Worm (Caenorhabditis elegans) whole organism, L2 larva: ENCODE results near the gene T19B10.2.

Source experiments
- C34F6.9 ChIP-seq: fragments of 150-350 bp; optimal IDR thresholded peaks from 2 replicates; lab custom pipeline; 2014; ENCODE audit warnings: missing biosample characterization, missing genetic modification characterization
- F13H6.1 ChIP-seq: sonication (generic microtip); optimal IDR thresholded peaks from 2 replicates; lab custom pipeline; 2016; ENCODE audit warnings: missing genetic modification characterization, missing compliant biosample characterization
- R02D3.7 ChIP-seq: fragments of 150-350 bp; optimal IDR thresholded peaks from 2 replicates; lab custom pipeline; 2014; ENCODE audit warnings: missing biosample characterization, missing genetic modification characterization
- ZK546.5 ChIP-seq: sonication (generic microtip); optimal IDR thresholded peaks from 2 replicates; lab custom pipeline; 2017; ENCODE audit warnings: missing biosample characterization, missing genetic modification characterization
- alr-1 ChIP-seq: fragments of 150-350 bp; optimal IDR thresholded peaks from 2 replicates; lab custom pipeline; 2014; ENCODE audit warnings: missing biosample characterization, missing genetic modification characterization
- aly-2 ChIP-seq: fragments of 150-350 bp; optimal IDR thresholded peaks from 2 replicates; lab custom pipeline; 2014; ENCODE audit warnings: missing biosample characterization, missing genetic modification characterization
- blmp-1 ChIP-seq: sonication (generic microtip); optimal IDR thresholded peaks from 2 replicates; lab custom pipeline; 2017; ENCODE audit warnings: missing genetic modification characterization, mild to moderate bottlenecking, missing compliant biosample characterization, antibody characterized with exemption, moderate library complexity; ENCODE audit not compliant: insufficient read depth
- ceh-16 ChIP-seq: fragments of 150-350 bp; optimal IDR thresholded peaks from 2 replicates; lab custom pipeline; 2014; ENCODE audit warnings: missing biosample characterization, missing genetic modification characterization
- ceh-82 ChIP-seq: fragments of 150-350 bp; optimal IDR thresholded peaks from 2 replicates; lab custom pipeline; 2014; ENCODE audit warnings: missing biosample characterization, missing genetic modification characterization
- dmd-4 ChIP-seq: sonication (generic microtip); optimal IDR thresholded peaks from 2 replicates; lab custom pipeline; 2017; ENCODE audit warnings: missing biosample characterization, missing genetic modification characterization
- elt-1 ChIP-seq: fragments of 150-350 bp; optimal IDR thresholded peaks from 2 replicates; lab custom pipeline; 2014; ENCODE audit warnings: missing biosample characterization, missing genetic modification characterization
- elt-3 ChIP-seq: sonication (generic microtip); optimal IDR thresholded peaks from 2 replicates; lab custom pipeline; 2017; ENCODE audit warnings: missing biosample characterization, missing genetic modification characterization
- fos-1 ChIP-seq: fragments of 150-350 bp; optimal IDR thresholded peaks from 2 replicates; lab custom pipeline; 2014; ENCODE audit warnings: missing biosample characterization, missing genetic modification characterization
- lin-11 ChIP-seq: fragments of 150-350 bp; sonication (generic microtip); optimal IDR thresholded peaks from 2 replicates; lab custom pipeline; 2014; ENCODE audit warnings: missing biosample characterization, missing genetic modification characterization, inconsistent platforms, mixed read lengths
- lin-39 ChIP-seq: fragments of 150-350 bp; optimal IDR thresholded peaks from 2 replicates; lab custom pipeline; 2014; ENCODE audit warnings: missing biosample characterization, missing genetic modification reagents, missing genetic modification characterization
- lsy-2 ChIP-seq, 2 experiments: fragments of 150-350 bp in 1 of 2; sonication (generic microtip) in 1 of 2; optimal IDR thresholded peaks; 2 replicates each; lab custom pipeline; 2014 to 2017; ENCODE audit warnings: missing biosample characterization in 2 of 2, missing genetic modification characterization in 2 of 2
- mab-5 ChIP-seq: fragments of 150-350 bp; optimal IDR thresholded peaks from 2 replicates; lab custom pipeline; 2014; ENCODE audit warnings: missing biosample characterization, missing genetic modification characterization
- mbf-1 ChIP-seq: sonication (generic microtip); optimal IDR thresholded peaks from 2 replicates; lab custom pipeline; 2017; ENCODE audit warnings: missing biosample characterization, missing genetic modification characterization
- nhr-10 ChIP-seq: sonication (generic microtip); optimal IDR thresholded peaks from 2 replicates; lab custom pipeline; 2017; ENCODE audit warnings: missing biosample characterization, missing genetic modification characterization
- nhr-11 ChIP-seq: fragments of 150-350 bp; optimal IDR thresholded peaks from 2 replicates; lab custom pipeline; 2014; ENCODE audit warnings: missing biosample characterization, missing genetic modification characterization
- nhr-12 ChIP-seq: fragments of 150-350 bp; optimal IDR thresholded peaks from 2 replicates; lab custom pipeline; 2014; ENCODE audit warnings: missing biosample characterization, missing genetic modification characterization
- nhr-129 ChIP-seq: fragments of 150-350 bp; optimal IDR thresholded peaks from 2 replicates; lab custom pipeline; 2014; ENCODE audit warnings: missing biosample characterization, missing genetic modification characterization
- nhr-21 ChIP-seq: fragments of 150-350 bp; optimal IDR thresholded peaks from 2 replicates; lab custom pipeline; 2014; ENCODE audit warnings: missing biosample characterization, missing genetic modification characterization
- nhr-23 ChIP-seq: fragments of 150-350 bp; optimal IDR thresholded peaks from 2 replicates; lab custom pipeline; 2014; ENCODE audit warnings: missing biosample characterization, missing genetic modification reagents, missing genetic modification characterization
- nhr-237 ChIP-seq: fragments of 150-350 bp; optimal IDR thresholded peaks from 2 replicates; lab custom pipeline; 2014; ENCODE audit warnings: missing biosample characterization, missing genetic modification characterization
- nhr-25 ChIP-seq: fragments of 150-350 bp; sonication (generic microtip); optimal IDR thresholded peaks from 3 replicates; lab custom pipeline; 2014; ENCODE audit warnings: missing biosample characterization, missing genetic modification characterization
- nhr-6 ChIP-seq: fragments of 150-350 bp; optimal IDR thresholded peaks from 2 replicates; lab custom pipeline; 2014; ENCODE audit warnings: missing biosample characterization, missing genetic modification characterization
- nhr-77 ChIP-seq: fragments of 150-350 bp; optimal IDR thresholded peaks from 2 replicates; lab custom pipeline; 2014; ENCODE audit warnings: missing biosample characterization, missing genetic modification characterization
- sem-4 ChIP-seq: fragments of 150-350 bp; optimal IDR thresholded peaks from 2 replicates; lab custom pipeline; 2014; ENCODE audit warnings: missing biosample characterization, missing genetic modification reagents, missing genetic modification characterization
- skn-1 ChIP-seq: sonication (generic microtip); optimal IDR thresholded peaks from 2 replicates; lab custom pipeline; 2017; ENCODE audit warnings: missing biosample characterization, missing genetic modification characterization
- sma-3 ChIP-seq: sonication (generic microtip); optimal IDR thresholded peaks from 2 replicates; lab custom pipeline; 2016; ENCODE audit warnings: missing genetic modification reagents, missing genetic modification characterization, missing compliant biosample characterization
- sma-9 ChIP-seq, 2 experiments: fragments of 150-350 bp in 1 of 2; sonication (generic microtip) in 1 of 2; optimal IDR thresholded peaks; 2 replicates each; lab custom pipeline; 2014 to 2016; ENCODE audit warnings: missing genetic modification characterization in 2 of 2, mild to moderate bottlenecking in 1 of 2, missing biosample characterization in 1 of 2, missing compliant biosample characterization in 1 of 2, missing genetic modification reagents in 1 of 2, moderate library complexity in 1 of 2
- snpc-4 ChIP-seq: fragments of 150-350 bp; optimal IDR thresholded peaks from 2 replicates; lab custom pipeline; 2014; ENCODE audit warnings: missing biosample characterization, missing genetic modification characterization
- unc-39 ChIP-seq: fragments of 150-350 bp; optimal IDR thresholded peaks from 2 replicates; lab custom pipeline; 2014; ENCODE audit warnings: missing biosample characterization, missing genetic modification characterization
- unc-55 ChIP-seq: fragments of 150-350 bp; sonication (generic microtip); optimal IDR thresholded peaks from 3 replicates; lab custom pipeline; 2014; ENCODE audit warnings: missing biosample characterization, missing genetic modification reagents, missing genetic modification characterization
- ztf-11 ChIP-seq: sonication (generic microtip); optimal IDR thresholded peaks from 2 replicates; lab custom pipeline; 2017; ENCODE audit warnings: missing biosample characterization, missing genetic modification characterization
- ztf-4 ChIP-seq: fragments of 150-350 bp; optimal IDR thresholded peaks from 2 replicates; lab custom pipeline; 2014; ENCODE audit warnings: missing biosample characterization, missing genetic modification characterization

The T19B10.2 gene

ce11 chrV:11204452-11204851 lies 16.6 kb upstream of the T19B10.2 start:
- TF ChIP-seq nhr-10 (tag; lab: Kevin White, UChicago): no peak
- TF ChIP-seq sma-3 (GFP tag; lab: Kevin White, UChicago): no peak
- no peak for TF ChIP-seq dmd-4 (tag; lab: Kevin White, UChicago)
- no peak for TF ChIP-seq blmp-1 (tag; lab: Kevin White, UChicago)
- TF ChIP-seq lsy-2 (tag; optimal IDR thresholded peaks at IDR 0.05; lab: Kevin White, UChicago): no peak
- no peak for TF ChIP-seq sma-9 (GFP tag; optimal IDR thresholded peaks at IDR 0.05; lab: Kevin White, UChicago)
- no peak for TF ChIP-seq sma-9 (tag; optimal IDR thresholded peaks at IDR 0.05; lab: Kevin White, UChicago)
- TF ChIP-seq, all 48 proteins: peak for 0

DNA sequence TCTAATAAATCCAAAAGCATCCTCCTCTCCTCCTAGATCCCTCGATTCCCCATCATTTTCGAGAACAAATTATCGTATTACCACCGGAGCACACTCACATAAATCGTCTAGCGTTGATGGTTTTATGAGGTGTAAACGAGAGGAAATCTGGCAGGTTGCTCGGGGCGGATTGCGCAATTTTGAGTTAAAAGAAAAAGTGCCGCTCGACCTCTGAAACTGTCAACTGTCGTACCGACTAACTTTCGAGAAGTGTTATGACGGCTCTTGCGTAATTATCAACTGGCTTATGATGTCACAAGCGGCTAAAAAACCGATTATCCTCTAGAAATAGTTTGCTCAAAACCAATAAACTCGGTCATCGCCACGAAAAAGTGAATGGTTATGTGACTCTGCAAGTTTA lies 14.6 kb upstream of the T19B10.2 start:
- no peak for TF ChIP-seq elt-1 (tag; lab: Kevin White, UChicago)
- TF ChIP-seq sem-4 (tag; lab: Kevin White, UChicago): no peak
- TF ChIP-seq ztf-11 (tag; lab: Kevin White, UChicago): no peak
- TF ChIP-seq mab-5 (tag; lab: Kevin White, UChicago): no peak

DNA sequence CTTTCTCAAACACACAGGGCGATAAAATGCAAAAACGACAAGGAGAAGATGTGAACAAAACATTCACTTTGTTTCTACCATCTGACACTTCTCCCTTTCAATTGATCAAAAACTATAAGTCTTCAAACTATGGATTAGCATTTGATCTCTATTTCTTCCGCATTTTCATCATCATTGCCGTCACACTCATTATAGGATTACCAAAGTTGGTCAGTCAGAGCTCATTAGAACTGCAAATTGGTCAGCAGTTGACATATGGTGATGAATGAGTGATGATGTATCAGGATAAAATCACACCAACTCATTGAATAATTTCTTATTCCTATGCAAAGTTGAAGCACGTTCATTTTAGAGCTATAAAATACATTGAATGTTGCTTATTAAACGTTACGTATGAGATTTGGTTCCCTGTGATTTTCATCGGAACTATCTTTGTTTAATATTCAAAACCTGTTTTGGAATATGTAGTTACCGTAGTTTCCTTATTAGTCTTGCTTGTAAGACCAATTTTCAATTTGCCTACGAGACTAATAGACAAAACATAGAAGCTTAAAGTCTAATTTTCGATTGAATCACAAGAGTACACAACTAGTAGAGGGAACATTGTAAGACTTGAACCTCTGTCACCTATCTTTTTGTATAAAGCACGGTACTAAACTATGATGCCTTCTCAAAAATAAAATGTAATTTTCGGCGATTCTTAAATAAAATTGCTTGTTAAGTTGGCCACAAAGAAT lies 11.5 kb upstream of the T19B10.2 start:
- TF ChIP-seq mbf-1 (tag; lab: Kevin White, UChicago) (no peak), nhr-237 (tag; lab: Kevin White, UChicago) (no peak), ceh-82 (no peak), nhr-6 (tag; lab: Kevin White, UChicago) (no peak), nhr-21 (tag; lab: Kevin White, UChicago) (no peak), ceh-16 (tag; lab: Kevin White, UChicago) (no peak), snpc-4 (tag; lab: Kevin White, UChicago) (no peak), ZK546.5 (tag; lab: Kevin White, UChicago) (no peak), nhr-11 (tag; lab: Kevin White, UChicago) (no peak), nhr-77 (no peak)

DNA sequence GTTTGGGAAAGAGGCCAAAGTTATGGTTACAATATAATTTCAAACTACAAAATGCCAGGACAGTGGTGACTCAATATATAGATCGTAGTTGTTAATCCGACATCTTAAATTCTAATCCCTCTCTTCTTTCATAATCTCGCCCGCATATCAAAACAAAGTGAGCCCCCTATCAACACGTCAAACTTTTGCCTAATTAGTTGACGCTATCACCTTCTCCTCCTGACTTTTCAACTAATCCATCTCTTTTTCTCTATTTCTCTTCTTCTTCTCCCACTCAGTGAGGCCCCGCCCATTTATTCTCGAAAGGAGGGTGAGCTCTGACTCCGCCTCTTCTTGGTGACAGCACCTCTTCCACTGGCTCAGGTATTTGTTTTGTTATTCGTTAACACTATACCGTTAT lies 9.8 kb upstream of the T19B10.2 start:
- TF ChIP-seq lsy-2 (tag; optimal IDR thresholded peaks at IDR 0.05; lab: Kevin White, UChicago) (no peak), nhr-12 (tag; lab: Kevin White, UChicago) (no peak), lin-11 (tag; lab: Kevin White, UChicago) (no peak), fos-1 (no peak), unc-55 (GFP tag; lab: Kevin White, UChicago) (no peak), nhr-11 (tag; lab: Kevin White, UChicago) (no peak), elt-3 (tag; lab: Kevin White, UChicago) (no peak), mab-5 (tag; lab: Kevin White, UChicago) (no peak), unc-39 (no peak), alr-1 (no peak), C34F6.9 (tag; lab: Kevin White, UChicago) (no peak), blmp-1 (tag; lab: Kevin White, UChicago) (no peak), nhr-129 (no peak)

DNA sequence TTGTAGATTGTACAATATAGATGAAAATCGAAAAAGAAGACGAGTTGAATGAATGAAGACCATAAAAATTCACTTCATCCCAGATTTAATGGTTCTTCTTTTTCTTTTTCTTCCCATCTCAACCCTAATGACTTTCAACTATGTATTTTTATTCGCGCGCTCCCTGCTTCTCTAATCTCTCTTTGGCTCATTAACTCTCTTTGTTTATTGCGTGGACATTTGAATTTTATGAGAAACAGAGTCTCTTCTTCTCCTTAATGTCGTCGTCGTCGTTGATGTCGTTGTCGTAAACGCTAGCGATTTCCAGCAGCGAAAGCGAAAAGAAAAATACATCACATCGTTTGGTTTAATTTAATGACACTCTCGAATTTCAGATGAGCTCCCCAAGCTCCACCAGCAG lies 6.5 kb upstream of the T19B10.2 start:
- TF ChIP-seq ZK546.5 (tag; lab: Kevin White, UChicago): no peak
- no peak for TF ChIP-seq skn-1 (tag; lab: Kevin White, UChicago)
- TF ChIP-seq nhr-10 (tag; lab: Kevin White, UChicago): no peak
- no peak for TF ChIP-seq mab-5 (tag; lab: Kevin White, UChicago)
- no peak for TF ChIP-seq nhr-23
- TF ChIP-seq, all 48 proteins: peak for 0

ce11 chrV:11216137-11216536 lies 5.0 kb upstream of the T19B10.2 start:
- TF ChIP-seq nhr-25 (tag; lab: Kevin White, UChicago) (no peak), ceh-82 (no peak), ztf-4 (tag; lab: Kevin White, UChicago) (no peak), skn-1 (tag; lab: Kevin White, UChicago) (no peak), sem-4 (tag; lab: Kevin White, UChicago) (no peak), nhr-129 (no peak), lin-39 (tag; lab: Kevin White, UChicago) (no peak), dmd-4 (tag; lab: Kevin White, UChicago) (no peak), F13H6.1 (tag; lab: Kevin White, UChicago) (no peak), lsy-2 (tag; optimal IDR thresholded peaks at IDR 0.05; lab: Kevin White, UChicago) (no peak), aly-2 (tag; lab: Kevin White, UChicago) (no peak), nhr-21 (tag; lab: Kevin White, UChicago) (no peak), sma-9 (GFP tag; optimal IDR thresholded peaks at IDR 0.05; lab: Kevin White, UChicago) (no peak), sma-9 (tag; optimal IDR thresholded peaks at IDR 0.05; lab: Kevin White, UChicago) (no peak), nhr-11 (tag; lab: Kevin White, UChicago) (no peak), elt-1 (tag; lab: Kevin White, UChicago) (no peak), R02D3.7 (no peak)
